Worm (Caenorhabditis elegans) whole organism, early embryonic: ENCODE measurements around the gene bed-2.
A peak's percentile ranks its signal among the peaks of the same experiment; 100 is the strongest.

Experiments
- B0310.2 ChIP-seq: sonication (generic microtip); optimal IDR thresholded peaks from 2 replicates; lab custom pipeline; 2016; ENCODE audit warnings: mild to moderate bottlenecking, missing genetic modification characterization, missing compliant biosample characterization
- F13C5.2 ChIP-seq: sonication (generic microtip); optimal IDR thresholded peaks from 2 replicates; lab custom pipeline; 2017; ENCODE audit warnings: mild to moderate bottlenecking, missing genetic modification characterization, inconsistent platforms, missing compliant biosample characterization
- aly-1 ChIP-seq: sonication (generic microtip); optimal IDR thresholded peaks from 2 replicates; lab custom pipeline; 2016; ENCODE audit warnings: missing genetic modification characterization, missing compliant biosample characterization
- ama-1 ChIP-seq: fragments of 150-350 bp; optimal IDR thresholded peaks from 2 replicates; lab custom pipeline; 2014
- ceh-13 ChIP-seq: fragments of 200-800 bp; sonication (Bioruptor generic); optimal IDR thresholded peaks from 2 replicates; lab custom pipeline; 2018; ENCODE audit warnings: mild to moderate bottlenecking, missing genetic modification characterization, missing compliant biosample characterization
- ceh-36 ChIP-seq: sonication (generic microtip); optimal IDR thresholded peaks from 2 replicates; lab custom pipeline; 2016; ENCODE audit warnings: missing genetic modification characterization, inconsistent platforms, missing compliant biosample characterization
- ets-7 ChIP-seq: sonication (generic microtip); optimal IDR thresholded peaks from 2 replicates; lab custom pipeline; 2016; ENCODE audit warnings: missing genotype, missing genetic modification characterization, missing compliant biosample characterization
- flt-1 ChIP-seq: fragments of 200-800 bp; sonication (Bioruptor generic); IDR thresholded peaks from 2 replicates; pipeline ENCODE4 v1.3.6; 2022; ENCODE audit warnings: missing genetic modification characterization, missing compliant biosample characterization
- hmbx-1 ChIP-seq: sonication (generic microtip); optimal IDR thresholded peaks from 2 replicates; lab custom pipeline; 2016; ENCODE audit warnings: mild to moderate bottlenecking, missing genetic modification characterization, missing compliant biosample characterization
- hmg-4 ChIP-seq: fragments of 200-800 bp; sonication (Bioruptor generic); optimal IDR thresholded peaks from 2 replicates; lab custom pipeline; 2018; ENCODE audit warnings: mild to moderate bottlenecking, missing genetic modification characterization, missing compliant biosample characterization
- hnd-1 ChIP-seq: sonication (generic microtip); optimal IDR thresholded peaks from 2 replicates; lab custom pipeline; 2016; ENCODE audit warnings: missing genetic modification characterization, missing compliant biosample characterization
- pes-1 ChIP-seq: fragments of 200-800 bp; sonication (Bioruptor generic); IDR thresholded peaks from 2 replicates; pipeline ENCODE4 v1.3.6; 2022; ENCODE audit warnings: missing genetic modification reagents, missing genetic modification characterization, missing compliant biosample characterization
- scrt-1 ChIP-seq: fragments of 200-800 bp; sonication (Bioruptor generic); IDR thresholded peaks from 2 replicates; pipeline ENCODE4 v1.3.6; 2022; ENCODE audit warnings: missing genetic modification characterization, missing compliant biosample characterization
- sea-1 ChIP-seq: fragments of 200-800 bp; sonication (Bioruptor generic); conservative IDR thresholded peaks from 2 replicates; pipeline ENCODE4 v1.3.6; 2022; ENCODE audit warnings: missing genetic modification characterization, missing compliant biosample characterization
- tbx-11 ChIP-seq: fragments of 200-800 bp; sonication (Bioruptor generic); IDR thresholded peaks from 2 replicates; pipeline ENCODE4 v1.3.6; 2022; ENCODE audit warnings: missing genetic modification characterization, missing compliant biosample characterization
- tbx-37 ChIP-seq: fragments of 200-800 bp; sonication (Bioruptor generic); conservative IDR thresholded peaks from 2 replicates; pipeline ENCODE4 v1.3.6; 2022; ENCODE audit warnings: missing genetic modification reagents, missing genetic modification characterization, missing compliant biosample characterization
- tra-4 ChIP-seq: sonication (generic microtip); optimal IDR thresholded peaks from 2 replicates; lab custom pipeline; 2017; ENCODE audit warnings: missing genetic modification characterization, missing compliant biosample characterization

bed-2 gene

DNA sequence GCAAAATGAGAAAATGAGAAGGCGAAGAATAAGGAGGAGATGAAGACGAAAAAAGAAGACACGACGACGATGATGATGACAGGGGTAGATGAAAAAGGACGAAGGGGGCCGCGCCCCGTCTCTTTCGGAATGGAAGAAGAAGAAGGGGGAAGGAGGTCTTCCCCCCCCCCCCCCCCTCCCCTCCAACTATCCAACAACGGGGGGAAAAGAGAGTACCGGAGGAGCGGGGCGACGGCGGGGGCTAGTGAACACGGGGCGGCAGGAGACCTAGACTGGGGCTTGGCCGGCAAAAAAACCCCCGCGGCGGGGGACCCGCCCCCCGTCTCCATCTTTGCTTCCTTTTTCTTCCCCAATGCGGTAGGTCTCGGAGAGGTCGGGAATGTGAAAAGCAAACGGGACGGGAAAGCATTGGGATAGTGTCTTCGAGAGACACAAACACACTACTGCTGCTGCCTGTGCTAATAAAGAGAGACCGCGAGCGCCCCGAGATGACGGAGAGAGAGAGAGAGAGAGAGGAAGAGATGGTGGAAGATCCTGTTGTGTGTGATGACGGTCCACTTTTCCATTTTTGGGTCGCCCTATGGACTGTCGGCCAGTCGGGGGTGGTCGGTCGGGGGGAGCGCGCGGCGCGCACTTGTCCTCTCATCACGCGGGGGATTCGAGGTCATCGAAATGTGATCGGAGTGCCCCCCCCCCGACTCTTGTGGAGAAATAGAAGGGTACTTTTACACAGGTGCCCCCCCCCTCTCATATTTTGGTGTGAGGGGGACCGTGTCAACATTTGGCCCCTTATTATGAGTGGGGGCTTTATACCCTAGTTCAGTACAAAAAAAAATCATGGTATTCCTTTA is 2.8 kb downstream of the bed-2 start:
- TF ChIP-seq flt-1 (GFP tag; lab: Robert Waterston, UW) (no peak), sea-1 (GFP tag; lab: Robert Waterston, UW) (0 out of 2 replicates have a peak, but pooled peaks have one; percentile 17), tra-4 (no peak), scrt-1 (GFP tag; lab: Robert Waterston, UW) (0 out of 2 replicates have a peak, but pooled peaks have one; percentile 31), tbx-37 (GFP tag; lab: Robert Waterston, UW) (no peak), hmg-4 (GFP tag; lab: Kevin White, UChicago) (peak; percentile 35), ceh-36 (tag; lab: Kevin White, UChicago) (no peak), F13C5.2 (tag; lab: Kevin White, UChicago) (no peak), B0310.2 (tag; lab: Kevin White, UChicago) (no peak), tbx-11 (GFP tag; lab: Robert Waterston, UW) (no peak), ama-1 (lab: Kevin White, UChicago) (no peak), hmbx-1 (tag; lab: Kevin White, UChicago) (no peak), hnd-1 (tag; lab: Kevin White, UChicago) (no peak)

DNA sequence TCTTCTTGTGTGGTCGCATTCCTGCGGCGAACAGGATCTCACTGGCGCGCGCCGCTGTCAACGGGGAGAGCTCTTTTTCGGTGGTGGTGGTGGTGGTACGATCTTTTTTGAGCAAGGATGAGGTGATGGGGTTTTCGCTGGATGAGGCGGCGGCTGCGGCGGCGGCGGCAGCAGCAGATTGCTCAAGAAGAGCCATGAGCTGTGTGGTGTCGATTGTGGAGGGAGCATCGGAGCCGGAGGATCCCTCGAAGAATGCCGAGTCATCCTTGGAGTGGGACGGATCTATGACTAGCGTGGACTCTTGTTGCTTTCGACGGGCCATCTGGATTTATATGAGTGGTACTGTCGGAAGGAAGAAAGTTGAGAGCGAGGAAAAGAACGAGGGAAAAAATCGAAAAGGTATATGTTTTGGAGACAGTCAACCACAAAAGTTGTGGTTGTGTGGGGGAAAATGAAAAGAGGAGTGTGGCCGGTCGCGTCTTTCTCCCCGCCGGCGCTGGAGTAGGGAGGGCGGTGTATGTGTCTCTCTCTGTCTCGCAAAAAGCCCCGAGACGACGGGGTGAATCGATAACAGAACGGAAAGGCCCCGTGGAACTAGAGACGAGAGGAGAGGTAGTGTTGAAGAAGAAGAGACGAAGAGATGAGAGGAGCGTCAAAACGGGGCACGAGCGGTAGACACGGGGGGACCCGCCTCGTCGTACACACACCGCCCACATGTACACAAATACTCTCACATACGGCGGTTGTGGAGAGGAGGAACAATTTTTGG is 4.0 kb downstream of the bed-2 start:
- TF ChIP-seq F13C5.2 (tag; lab: Kevin White, UChicago) (no peak), pes-1 (no peak), ets-7 (tag; lab: Kevin White, UChicago) (no peak), aly-1 (peak; percentile 54), hmbx-1 (tag; lab: Kevin White, UChicago) (no peak), ceh-13 (GFP tag; lab: Kevin White, UChicago) (no peak)

DNA sequence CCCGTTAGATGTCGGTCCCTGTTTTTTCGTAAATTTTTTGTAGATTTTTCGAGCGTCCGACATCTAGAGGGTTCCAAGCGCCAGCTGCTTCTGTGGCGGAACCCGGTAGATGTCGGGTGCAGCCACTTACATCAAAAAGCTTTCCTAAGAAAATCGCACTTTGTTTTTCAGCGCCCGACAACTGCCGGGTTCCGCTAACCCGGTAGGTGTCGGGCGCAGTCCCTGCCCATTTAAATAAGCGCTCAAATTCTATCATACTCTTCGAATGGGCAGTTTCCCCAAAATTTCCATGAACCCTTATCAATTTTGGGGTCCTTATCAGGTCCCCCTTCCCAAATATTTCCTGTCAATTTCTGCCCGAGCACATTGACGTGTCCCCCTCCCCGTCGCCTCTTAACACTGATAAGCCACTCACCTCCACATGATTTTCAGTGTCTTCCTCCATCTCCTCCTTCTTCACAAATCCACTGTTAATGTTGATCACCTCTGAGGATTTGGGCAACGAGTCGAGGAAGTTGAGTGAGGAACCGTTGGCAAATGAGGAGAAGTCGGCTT is 5.1 kb downstream of the bed-2 start:
- no peak for TF ChIP-seq ama-1 (lab: Kevin White, UChicago)
- 0 out of 2 replicates have a peak, but pooled peaks have one; percentile 41 for TF ChIP-seq pes-1

DNA sequence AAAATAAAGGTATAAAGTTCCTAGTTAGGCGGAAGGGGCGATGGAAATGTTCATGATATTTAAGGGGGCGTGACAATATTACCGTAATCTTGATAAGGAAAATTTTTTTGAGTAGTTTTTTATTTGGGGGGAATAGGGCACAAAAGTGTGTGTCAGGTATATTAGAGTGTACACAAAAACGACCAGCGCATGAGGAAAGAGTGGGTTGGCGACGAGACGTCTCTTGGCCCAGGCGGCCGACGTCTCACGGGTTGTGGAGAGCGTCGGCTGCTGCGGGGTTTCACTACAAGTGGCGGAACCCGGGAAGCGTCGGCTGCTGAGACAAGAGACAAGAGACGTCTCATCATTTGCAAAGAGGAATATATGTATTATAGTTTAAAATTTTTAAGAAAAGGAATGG is 6.9 kb downstream of the bed-2 start:
- 0 out of 2 replicates have a peak, but pooled peaks have one; percentile 15 for TF ChIP-seq tbx-11 (GFP tag; lab: Robert Waterston, UW)
- no peak for TF ChIP-seq hmg-4 (GFP tag; lab: Kevin White, UChicago)
- 0 out of 2 replicates have a peak, but pooled peaks have one; percentile 33 for TF ChIP-seq sea-1 (GFP tag; lab: Robert Waterston, UW)
- TF ChIP-seq scrt-1 (GFP tag; lab: Robert Waterston, UW): no peak
- TF ChIP-seq pes-1: 0 out of 2 replicates have a peak, but pooled peaks have one; percentile 31
- no peak for TF ChIP-seq hnd-1 (tag; lab: Kevin White, UChicago)

DNA sequence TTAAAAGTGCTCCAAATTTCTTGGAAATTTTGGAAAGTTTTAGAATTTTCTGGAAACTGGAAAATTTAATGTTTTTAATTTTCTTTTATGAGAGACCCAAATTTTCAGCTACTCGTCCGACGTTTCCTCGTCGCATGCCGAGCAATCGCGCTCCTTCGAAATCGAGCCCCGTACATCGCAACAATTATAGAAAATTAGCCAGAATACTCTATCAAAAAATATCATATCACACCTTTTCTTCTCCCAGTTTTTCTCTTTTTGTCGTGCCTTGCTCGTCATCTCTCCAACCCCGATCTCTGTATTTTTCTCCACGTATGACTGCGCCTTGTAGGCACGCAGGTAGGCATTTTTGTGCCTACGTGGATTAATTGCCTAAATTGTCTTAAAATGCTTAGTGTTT is 8.3 kb downstream of the bed-2 start:
- TF ChIP-seq tra-4 (no peak), pes-1 (no peak), ceh-36 (tag; lab: Kevin White, UChicago) (no peak), tbx-11 (GFP tag; lab: Robert Waterston, UW) (no peak), aly-1 (no peak), scrt-1 (GFP tag; lab: Robert Waterston, UW) (no peak), tbx-37 (GFP tag; lab: Robert Waterston, UW) (no peak), hmbx-1 (tag; lab: Kevin White, UChicago) (no peak), hmg-4 (GFP tag; lab: Kevin White, UChicago) (no peak), ama-1 (lab: Kevin White, UChicago) (no peak)

DNA sequence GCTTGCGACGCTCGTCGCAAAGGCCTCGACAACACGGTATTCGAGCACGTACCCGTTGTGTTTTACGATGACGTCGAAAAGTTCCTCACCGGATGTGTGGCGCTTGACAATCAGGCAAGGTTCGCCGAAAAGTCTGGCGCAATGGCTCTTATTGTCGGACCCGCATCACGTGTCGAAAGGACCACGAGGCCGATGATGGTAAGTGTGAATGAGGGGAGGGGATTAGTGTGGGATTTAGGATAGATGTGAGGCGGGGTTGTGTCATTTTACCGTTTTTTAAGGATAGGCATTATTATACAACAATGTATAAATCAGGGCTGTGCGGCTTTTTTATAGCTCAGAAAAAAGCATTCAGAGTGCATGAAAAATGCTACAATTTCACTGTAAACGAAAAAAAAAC is 10.8 kb downstream of the bed-2 start:
- TF ChIP-seq tra-4 (no peak), hnd-1 (tag; lab: Kevin White, UChicago) (no peak), ceh-36 (tag; lab: Kevin White, UChicago) (peak; percentile 75)

DNA sequence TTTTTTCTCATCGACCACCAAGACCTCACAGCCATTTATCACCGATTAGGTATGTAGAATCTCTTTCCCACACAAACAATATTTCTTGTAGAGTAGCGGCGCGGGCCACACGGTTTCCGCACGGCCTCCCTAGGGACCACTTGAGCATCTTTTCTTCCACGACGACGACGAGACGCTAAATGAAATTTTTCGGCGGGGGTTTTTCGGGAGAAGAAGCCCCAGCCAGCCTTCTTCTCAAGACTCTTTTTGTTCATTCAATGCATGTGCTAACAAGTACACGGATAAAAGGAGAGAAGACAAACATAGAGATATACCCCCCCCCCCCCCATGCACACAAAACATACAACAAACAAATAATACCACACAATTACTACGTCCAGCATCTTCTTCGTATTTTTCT is 11.6 kb downstream of the bed-2 start:
- no peak for TF ChIP-seq B0310.2 (tag; lab: Kevin White, UChicago)
- no peak for TF ChIP-seq ceh-36 (tag; lab: Kevin White, UChicago)
- TF ChIP-seq hmbx-1 (tag; lab: Kevin White, UChicago): no peak
- TF ChIP-seq scrt-1 (GFP tag; lab: Robert Waterston, UW): no peak
- TF ChIP-seq ceh-13 (GFP tag; lab: Kevin White, UChicago): no peak
- no peak for TF ChIP-seq hnd-1 (tag; lab: Kevin White, UChicago)
- no peak for TF ChIP-seq pes-1
- no peak for TF ChIP-seq F13C5.2 (tag; lab: Kevin White, UChicago)

DNA sequence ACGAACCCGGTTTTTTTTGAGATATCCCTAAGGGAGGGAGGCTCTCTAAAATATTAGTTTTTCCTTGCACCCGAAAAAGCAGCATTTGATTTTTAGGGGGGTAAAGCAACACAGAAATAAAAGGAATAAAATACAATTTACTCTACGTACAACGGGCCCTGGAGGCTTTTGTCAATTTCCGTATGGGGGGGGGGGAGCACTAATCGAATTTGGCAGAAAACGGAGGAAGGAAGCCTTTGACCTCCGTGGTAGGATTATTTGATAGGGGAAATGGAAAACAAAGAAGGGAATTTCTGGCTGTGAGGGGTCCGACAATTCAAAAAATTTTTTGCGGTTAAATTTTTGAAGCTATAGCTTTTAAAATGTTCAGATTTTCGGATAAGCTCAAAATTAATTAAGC is 12.7 kb downstream of the bed-2 start:
- TF ChIP-seq ceh-13 (GFP tag; lab: Kevin White, UChicago) (no peak), pes-1 (no peak), flt-1 (GFP tag; lab: Robert Waterston, UW) (no peak), ceh-36 (tag; lab: Kevin White, UChicago) (no peak), F13C5.2 (tag; lab: Kevin White, UChicago) (no peak), hmg-4 (GFP tag; lab: Kevin White, UChicago) (no peak), aly-1 (no peak), tbx-37 (GFP tag; lab: Robert Waterston, UW) (no peak), hnd-1 (tag; lab: Kevin White, UChicago) (no peak), tra-4 (no peak), B0310.2 (tag; lab: Kevin White, UChicago) (no peak), scrt-1 (GFP tag; lab: Robert Waterston, UW) (no peak), tbx-11 (GFP tag; lab: Robert Waterston, UW) (no peak), ets-7 (tag; lab: Kevin White, UChicago) (no peak), sea-1 (GFP tag; lab: Robert Waterston, UW) (no peak), ama-1 (lab: Kevin White, UChicago) (no peak), hmbx-1 (tag; lab: Kevin White, UChicago) (no peak)
